Fruit fly (Drosophila melanogaster) whole organism, embryonic: Measurements from ENCODE around the gene CG11597.

ENCODE experiments used
- B-H2 ChIP-seq: fragments of 200-800 bp; sonication (Bioruptor generic); optimal IDR thresholded peaks from 2 replicates; lab custom pipeline; 2018; ENCODE audit warnings: missing biosample characterization, mild to moderate bottlenecking, missing genetic modification characterization
- Blimp-1 ChIP-seq: fragments of 200-800 bp; sonication (Bioruptor generic); optimal IDR thresholded peaks from 3 replicates; lab custom pipeline; 2018; ENCODE audit warnings: missing biosample characterization, missing genetic modification characterization, mild to moderate bottlenecking, moderate library complexity, missing genetic modification reagents
- CG11398 ChIP-seq: fragments of 200-800 bp; sonication (Bioruptor generic); optimal IDR thresholded peaks from 2 replicates; lab custom pipeline; 2016; ENCODE audit warnings: missing biosample characterization, missing genetic modification characterization
- CG13287 ChIP-seq: fragments of 200-800 bp; sonication (Bioruptor generic); IDR thresholded peaks from 2 replicates; pipeline ENCODE4 v1.3.6; 2022; ENCODE audit warnings: missing biosample characterization, missing genetic modification characterization; ENCODE audit not compliant: partially characterized antibody
- CG13424 ChIP-seq: fragments of 200-800 bp; sonication (Bioruptor generic); optimal IDR thresholded peaks from 2 replicates; lab custom pipeline; 2019; ENCODE audit warnings: missing biosample characterization, mild to moderate bottlenecking, missing genetic modification characterization, moderate library complexity
- CG15601 ChIP-seq: fragments of 200-800 bp; sonication (Bioruptor generic); optimal IDR thresholded peaks from 3 replicates; lab custom pipeline; 2019; ENCODE audit warnings: missing biosample characterization, mild to moderate bottlenecking, missing genetic modification characterization, moderate library complexity
- CG2678 ChIP-seq: fragments of 200-800 bp; sonication (Bioruptor generic); optimal IDR thresholded peaks from 3 replicates; lab custom pipeline; 2019; ENCODE audit warnings: missing biosample characterization, mild to moderate bottlenecking, missing genetic modification characterization, moderate library complexity
- CG30020 ChIP-seq: fragments of 200-800 bp; optimal IDR thresholded peaks from 2 replicates; lab custom pipeline; 2019; ENCODE audit warnings: missing biosample characterization, mild to moderate bottlenecking, missing genetic modification characterization, moderate library complexity
- CG30403 ChIP-seq: fragments of 200-800 bp; sonication (Bioruptor generic); optimal IDR thresholded peaks from 3 replicates; lab custom pipeline; 2016; ENCODE audit warnings: missing biosample characterization, missing genetic modification characterization
- CG3281 ChIP-seq: fragments of 200-800 bp; sonication (Bioruptor generic); optimal IDR thresholded peaks from 3 replicates; lab custom pipeline; 2017; ENCODE audit warnings: missing biosample characterization, mild to moderate bottlenecking, missing genetic modification characterization
- CG34422 ChIP-seq: fragments of 200-800 bp; sonication (Bioruptor generic); IDR thresholded peaks from 3 replicates; pipeline ENCODE4 v1.3.6; 2022; ENCODE audit warnings: missing biosample characterization, missing genetic modification characterization
- CG4360 ChIP-seq: fragments of 200-800 bp; sonication (Bioruptor generic); IDR thresholded peaks from 2 replicates; pipeline ENCODE4 v1.3.6; 2022; ENCODE audit warnings: missing biosample characterization, missing genetic modification characterization
- CG4854 ChIP-seq: fragments of 200-800 bp; sonication (Bioruptor generic); optimal IDR thresholded peaks from 2 replicates; lab custom pipeline; 2016; ENCODE audit warnings: missing biosample characterization, missing genetic modification characterization, inconsistent platforms
- CG7556 ChIP-seq: fragments of 200-800 bp; sonication (Bioruptor generic); optimal IDR thresholded peaks from 2 replicates; lab custom pipeline; 2017; ENCODE audit warnings: missing biosample characterization, mild to moderate bottlenecking, missing genetic modification characterization
- CG7839 ChIP-seq: fragments of 200-800 bp; sonication (Bioruptor generic); optimal IDR thresholded peaks from 3 replicates; lab custom pipeline; 2018; ENCODE audit warnings: missing biosample characterization, mild to moderate bottlenecking, missing genetic modification characterization, moderate library complexity
- CG8089 ChIP-seq: fragments of 200-800 bp; sonication (Bioruptor generic); optimal IDR thresholded peaks from 3 replicates; lab custom pipeline; 2016; ENCODE audit warnings: missing biosample characterization, missing genetic modification characterization
- CG8765 ChIP-seq: fragments of 200-800 bp; sonication (Bioruptor generic); IDR thresholded peaks from 2 replicates; pipeline ENCODE4 v1.3.6; 2022; ENCODE audit warnings: missing biosample characterization, missing genetic modification characterization
- Camta ChIP-seq: fragments of 200-800 bp; sonication (Bioruptor generic); optimal IDR thresholded peaks from 2 replicates; lab custom pipeline; 2016; ENCODE audit warnings: missing biosample characterization, missing genetic modification characterization
- Dad ChIP-seq: fragments of 200-800 bp; sonication (Bioruptor generic); optimal IDR thresholded peaks from 3 replicates; lab custom pipeline; 2016; ENCODE audit warnings: missing biosample characterization, missing genetic modification characterization
- HLH4C ChIP-seq: fragments of 200-800 bp; sonication (Bioruptor generic); IDR thresholded peaks from 3 replicates; pipeline ENCODE4 v1.3.6; 2022; ENCODE audit warnings: missing biosample characterization, missing genetic modification characterization; ENCODE audit not compliant: partially characterized antibody
- Hmx ChIP-seq: fragments of 200-800 bp; sonication (Bioruptor generic); optimal IDR thresholded peaks from 2 replicates; lab custom pipeline; 2016; ENCODE audit warnings: missing biosample characterization, missing genetic modification characterization
- Hr39 ChIP-seq: fragments of >200 bp; optimal IDR thresholded peaks from 2 replicates; lab custom pipeline; 2017
- Jarid2 ChIP-seq: fragments of 200-800 bp; sonication (Bioruptor generic); optimal IDR thresholded peaks from 3 replicates; lab custom pipeline; 2017; ENCODE audit warnings: mild to moderate bottlenecking, missing biosample characterization, missing genetic modification reagents, missing genetic modification characterization
- Lim3 ChIP-seq: fragments of 200-800 bp; sonication (Bioruptor generic); IDR thresholded peaks from 2 replicates; pipeline ENCODE4 v1.3.6; 2022; ENCODE audit warnings: missing biosample characterization, missing genetic modification characterization
- Lpt ChIP-seq: fragments of >200 bp; optimal IDR thresholded peaks from 2 replicates; lab custom pipeline; 2018; ENCODE audit warnings: missing biosample characterization, missing genetic modification characterization
- NFAT ChIP-seq: fragments of 200-800 bp; sonication (Bioruptor generic); IDR thresholded peaks from 2 replicates; pipeline ENCODE4 v1.3.6; 2022; ENCODE audit warnings: missing biosample characterization, missing genetic modification characterization
- Nf-YB ChIP-seq: fragments of 200-800 bp; sonication (Bioruptor generic); optimal IDR thresholded peaks from 3 replicates; lab custom pipeline; 2019; ENCODE audit warnings: missing biosample characterization, mild to moderate bottlenecking, missing genetic modification characterization, moderate library complexity
- PHDP ChIP-seq: fragments of 200-800 bp; sonication (Bioruptor generic); optimal IDR thresholded peaks from 3 replicates; lab custom pipeline; 2018; ENCODE audit warnings: missing biosample characterization, mild to moderate bottlenecking, missing genetic modification characterization, moderate library complexity
- Ptx1 ChIP-seq: fragments of 200-800 bp; sonication (Bioruptor generic); IDR thresholded peaks from 2 replicates; pipeline ENCODE4 v1.3.6; 2022; ENCODE audit warnings: missing biosample characterization, missing genetic modification characterization
- Tbp ChIP-seq: fragments of >200 bp; optimal IDR thresholded peaks from 2 replicates; lab custom pipeline; 2018; ENCODE audit warnings: missing biosample characterization, missing genetic modification characterization
- al ChIP-seq: fragments of 200-800 bp; sonication (Bioruptor generic); IDR thresholded peaks from 2 replicates; pipeline ENCODE4 v1.3.6; 2022; ENCODE audit warnings: missing biosample characterization, missing genetic modification characterization
- amos ChIP-seq: fragments of 200-800 bp; sonication (Bioruptor generic); IDR thresholded peaks from 2 replicates; pipeline ENCODE4 v1.3.6; 2022; ENCODE audit warnings: missing biosample characterization, missing genetic modification characterization; ENCODE audit not compliant: partially characterized antibody
- cato ChIP-seq: fragments of 200-800 bp; sonication (Bioruptor generic); optimal IDR thresholded peaks from 2 replicates; lab custom pipeline; 2016; ENCODE audit warnings: missing biosample characterization, missing genetic modification characterization, borderline replicate concordance
- cg ChIP-seq: fragments of 200-800 bp; sonication (Bioruptor generic); optimal IDR thresholded peaks from 3 replicates; lab custom pipeline; 2019; ENCODE audit warnings: missing biosample characterization, mild to moderate bottlenecking, missing genetic modification characterization, moderate library complexity
- en ChIP-seq: fragments of 200-800 bp; sonication (Bioruptor generic); optimal IDR thresholded peaks from 2 replicates; lab custom pipeline; 2016; ENCODE audit warnings: missing biosample characterization, missing genetic modification characterization
- esg ChIP-seq: fragments of 200-800 bp; sonication (Bioruptor generic); conservative IDR thresholded peaks from 2 replicates; pipeline ENCODE4 v1.3.6; 2022; ENCODE audit warnings: missing biosample characterization, missing genetic modification characterization
- fd3F ChIP-seq: fragments of 200-800 bp; sonication (Bioruptor generic); optimal IDR thresholded peaks from 2 replicates; lab custom pipeline; 2018; ENCODE audit warnings: missing biosample characterization, mild to moderate bottlenecking, missing genetic modification characterization, moderate library complexity
- gfzf ChIP-seq: fragments of 200-800 bp; sonication (Bioruptor generic); optimal IDR thresholded peaks from 2 replicates; lab custom pipeline; 2016; ENCODE audit warnings: missing biosample characterization, mild to moderate bottlenecking, missing genetic modification characterization, moderate library complexity
- ind ChIP-seq: fragments of 200-800 bp; sonication (Bioruptor generic); optimal IDR thresholded peaks from 3 replicates; lab custom pipeline; 2016; ENCODE audit warnings: missing biosample characterization, missing genetic modification characterization
- inv ChIP-seq: fragments of 200-800 bp; sonication (Bioruptor generic); IDR thresholded peaks from 2 replicates; pipeline ENCODE4 v1.3.6; 2022; ENCODE audit warnings: missing biosample characterization, missing genetic modification characterization; ENCODE audit not compliant: partially characterized antibody
- kah ChIP-seq: fragments of 200-800 bp; sonication (Bioruptor generic); optimal IDR thresholded peaks from 2 replicates; lab custom pipeline; 2018; ENCODE audit warnings: missing biosample characterization, mild to moderate bottlenecking, missing genetic modification characterization
- kay ChIP-seq: fragments of 200-800 bp; sonication (Bioruptor generic); optimal IDR thresholded peaks from 2 replicates; lab custom pipeline; 2016; ENCODE audit warnings: missing biosample characterization, missing genetic modification characterization
- luna ChIP-seq: fragments of 200-800 bp; sonication (Bioruptor generic); optimal IDR thresholded peaks from 2 replicates; lab custom pipeline; 2016; ENCODE audit warnings: missing biosample characterization, missing genetic modification characterization
- maf-S ChIP-seq: fragments of 200-800 bp; sonication (Bioruptor generic); optimal IDR thresholded peaks from 2 replicates; lab custom pipeline; 2016; ENCODE audit warnings: missing biosample characterization, missing genetic modification characterization
- pfk ChIP-seq: fragments of 200-800 bp; sonication (Bioruptor generic); optimal IDR thresholded peaks from 2 replicates; lab custom pipeline; 2018; ENCODE audit warnings: missing biosample characterization, mild to moderate bottlenecking, missing genetic modification characterization, moderate library complexity
- pho ChIP-seq: fragments of 200-800 bp; sonication (Bioruptor generic); optimal IDR thresholded peaks from 2 replicates; lab custom pipeline; 2016; ENCODE audit warnings: missing biosample characterization, missing genetic modification characterization
- pita ChIP-seq: fragments of 200-800 bp; sonication (Bioruptor generic); optimal IDR thresholded peaks from 2 replicates; lab custom pipeline; 2017; ENCODE audit warnings: missing biosample characterization, mild to moderate bottlenecking, missing genetic modification characterization
- pnt ChIP-seq: fragments of 200-800 bp; sonication (Bioruptor generic); optimal IDR thresholded peaks from 3 replicates; lab custom pipeline; 2016; ENCODE audit warnings: missing biosample characterization, missing genetic modification characterization
- twi ChIP-seq: fragments of 200-800 bp; optimal IDR thresholded peaks from 2 replicates; lab custom pipeline; 2019; ENCODE audit warnings: missing biosample characterization, mild to moderate bottlenecking, missing genetic modification characterization, moderate library complexity
- unc-4 ChIP-seq: fragments of 200-800 bp; sonication (Bioruptor generic); IDR thresholded peaks from 2 replicates; pipeline ENCODE4 v1.3.6; 2022; ENCODE audit warnings: missing biosample characterization, missing genetic modification characterization; ENCODE audit not compliant: partially characterized antibody
- vfl ChIP-seq: fragments of 200-800 bp; sonication (Bioruptor generic); optimal IDR thresholded peaks from 2 replicates; lab custom pipeline; 2016; ENCODE audit warnings: missing biosample characterization, missing genetic modification characterization

The CG11597 gene

DNA sequence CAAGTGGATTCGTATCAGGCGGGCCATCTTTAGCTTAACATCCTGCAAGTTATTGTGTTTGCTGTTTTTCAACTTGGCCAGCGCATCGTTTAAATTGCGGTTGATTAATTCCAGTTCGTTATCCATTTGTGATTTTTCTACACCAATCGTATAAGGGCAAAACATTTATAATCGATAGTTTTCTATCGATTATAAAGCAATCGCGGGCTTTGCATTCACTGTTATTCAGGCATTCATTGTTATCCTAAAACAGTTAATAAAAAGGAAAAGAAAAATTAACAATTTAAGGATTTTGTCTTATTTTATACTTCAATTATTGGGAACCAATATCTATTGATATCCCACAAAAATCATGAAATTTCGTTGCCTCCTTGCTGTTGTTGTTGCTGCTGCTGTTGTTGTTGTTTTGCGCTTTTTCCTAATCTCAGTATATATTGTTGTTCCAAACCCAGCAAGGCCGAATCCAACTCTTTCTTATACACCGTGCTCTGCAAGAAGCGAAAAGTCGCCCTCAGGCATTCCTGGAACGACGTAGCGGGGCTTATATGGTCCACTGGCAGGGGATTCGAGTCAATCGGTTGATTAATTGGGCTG lies 3.6 kb upstream of the CG11597 start, which contains the start of gene CG32095:
CG32095 (minus strand) TSS at position 173 of the 594 bp plus-strand sequence.
- TF ChIP-seq NFAT: no peak
- TF ChIP-seq Tbp: no peak
- no peak for TF ChIP-seq PHDP (tag; lab: Kevin White, UChicago)
- no peak for TF ChIP-seq CG11398
- no peak for TF ChIP-seq CG4854 (GFP tag; lab: Kevin White, UChicago)
- no peak for TF ChIP-seq twi (tag; lab: Kevin White, UChicago)
- TF ChIP-seq Dad (GFP tag; lab: Kevin White, UChicago): no peak
- no peak for TF ChIP-seq CG3281 (GFP tag; lab: Kevin White, UChicago)
- no peak for TF ChIP-seq CG7839 (tag; lab: Kevin White, UChicago)
- TF ChIP-seq gfzf: peak; percentile 46
- TF ChIP-seq Camta: no peak
- no peak for TF ChIP-seq cg (GFP tag; lab: Kevin White, UChicago)
- TF ChIP-seq vfl (GFP tag; lab: Kevin White, UChicago): no peak
- no peak for TF ChIP-seq CG2678
- TF ChIP-seq pho (GFP tag; lab: Kevin White, UChicago): no peak
- TF ChIP-seq HLH4C: peak; percentile 72; the same call in 2 of the 3 replicates
- no peak for TF ChIP-seq CG8089 (GFP tag; lab: Kevin White, UChicago)
- TF ChIP-seq CG7556 (GFP tag; lab: Kevin White, UChicago): no peak
- no peak for TF ChIP-seq CG30403 (GFP tag; lab: Kevin White, UChicago)
- TF ChIP-seq Jarid2 (GFP tag; lab: Kevin White, UChicago): no peak
- TF ChIP-seq pfk: no peak
- peak; percentile 67 for TF ChIP-seq inv (GFP tag; lab: Robert Waterston, UW)
- no peak for TF ChIP-seq Hmx (GFP tag; lab: Kevin White, UChicago)
- TF ChIP-seq CG34422 (GFP tag; lab: Robert Waterston, UW): no peak
- peak; percentile 21 for TF ChIP-seq CG30020 (tag; lab: Kevin White, UChicago)
- TF ChIP-seq en (GFP tag; lab: Kevin White, UChicago): no peak
- TF ChIP-seq cato (GFP tag; lab: Kevin White, UChicago): no peak
- TF ChIP-seq Ptx1 (GFP tag; lab: Robert Waterston, UW): no peak
- no peak for TF ChIP-seq maf-S (GFP tag; lab: Kevin White, UChicago)
- peak; percentile 86 for TF ChIP-seq amos
- no peak for TF ChIP-seq al
- no peak for TF ChIP-seq ind (GFP tag; lab: Kevin White, UChicago)
- TF ChIP-seq unc-4: peak; percentile 84
- TF ChIP-seq kay (GFP tag; lab: Kevin White, UChicago): no peak
- TF ChIP-seq pita: no peak
- no peak for TF ChIP-seq pnt (GFP tag; lab: Kevin White, UChicago)
- TF ChIP-seq CG4360 (GFP tag; lab: Robert Waterston, UW): peak; percentile 76
- TF ChIP-seq Nf-YB: peak; percentile 78
- TF ChIP-seq CG15601 (tag; lab: Kevin White, UChicago): no peak
- no peak for TF ChIP-seq esg (GFP tag; lab: Robert Waterston, UW)
- TF ChIP-seq CG13287 (GFP tag; lab: Robert Waterston, UW): peak; percentile 90
- TF ChIP-seq Hr39 (lab: Kevin White, UChicago): no peak
- no peak for TF ChIP-seq Blimp-1 (GFP tag; lab: Kevin White, UChicago)
- no peak for TF ChIP-seq kah (GFP tag; lab: Kevin White, UChicago)
- TF ChIP-seq Lim3 (GFP tag; lab: Robert Waterston, UW): no peak
- no peak for TF ChIP-seq CG8765 (GFP tag; lab: Robert Waterston, UW)
- TF ChIP-seq CG13424 (tag; lab: Kevin White, UChicago): no peak
- TF ChIP-seq luna (GFP tag; lab: Kevin White, UChicago): no peak
- no peak for TF ChIP-seq fd3F (GFP tag; lab: Kevin White, UChicago)
- no peak for TF ChIP-seq B-H2 (GFP tag; lab: Kevin White, UChicago)
- no peak for TF ChIP-seq Lpt (GFP tag; lab: Kevin White, UChicago)
